Worm (Caenorhabditis elegans) whole organism, early embryonic: ENCODE results near the gene fbxc-42.

Experiments used
- B0310.2 ChIP-seq: sonication (generic microtip); optimal IDR thresholded peaks from 2 replicates; lab custom pipeline; 2016; ENCODE audit warnings: mild to moderate bottlenecking, missing genetic modification characterization, missing compliant biosample characterization
- F13C5.2 ChIP-seq: sonication (generic microtip); optimal IDR thresholded peaks from 2 replicates; lab custom pipeline; 2017; ENCODE audit warnings: mild to moderate bottlenecking, missing genetic modification characterization, inconsistent platforms, missing compliant biosample characterization
- aly-1 ChIP-seq: sonication (generic microtip); optimal IDR thresholded peaks from 2 replicates; lab custom pipeline; 2016; ENCODE audit warnings: missing genetic modification characterization, missing compliant biosample characterization
- ama-1 ChIP-seq: fragments of 150-350 bp; optimal IDR thresholded peaks from 2 replicates; lab custom pipeline; 2014
- ceh-13 ChIP-seq: fragments of 200-800 bp; sonication (Bioruptor generic); optimal IDR thresholded peaks from 2 replicates; lab custom pipeline; 2018; ENCODE audit warnings: mild to moderate bottlenecking, missing genetic modification characterization, missing compliant biosample characterization
- ceh-36 ChIP-seq: sonication (generic microtip); optimal IDR thresholded peaks from 2 replicates; lab custom pipeline; 2016; ENCODE audit warnings: missing genetic modification characterization, inconsistent platforms, missing compliant biosample characterization
- hmg-4 ChIP-seq: fragments of 200-800 bp; sonication (Bioruptor generic); optimal IDR thresholded peaks from 2 replicates; lab custom pipeline; 2018; ENCODE audit warnings: mild to moderate bottlenecking, missing genetic modification characterization, missing compliant biosample characterization
- hnd-1 ChIP-seq: sonication (generic microtip); optimal IDR thresholded peaks from 2 replicates; lab custom pipeline; 2016; ENCODE audit warnings: missing genetic modification characterization, missing compliant biosample characterization
- pes-1 ChIP-seq: fragments of 200-800 bp; sonication (Bioruptor generic); IDR thresholded peaks from 2 replicates; pipeline ENCODE4 v1.3.6; 2022; ENCODE audit warnings: missing genetic modification reagents, missing genetic modification characterization, missing compliant biosample characterization
- scrt-1 ChIP-seq: fragments of 200-800 bp; sonication (Bioruptor generic); IDR thresholded peaks from 2 replicates; pipeline ENCODE4 v1.3.6; 2022; ENCODE audit warnings: missing genetic modification characterization, missing compliant biosample characterization
- sea-1 ChIP-seq: fragments of 200-800 bp; sonication (Bioruptor generic); conservative IDR thresholded peaks from 2 replicates; pipeline ENCODE4 v1.3.6; 2022; ENCODE audit warnings: missing genetic modification characterization, missing compliant biosample characterization
- tbx-37 ChIP-seq: fragments of 200-800 bp; sonication (Bioruptor generic); conservative IDR thresholded peaks from 2 replicates; pipeline ENCODE4 v1.3.6; 2022; ENCODE audit warnings: missing genetic modification reagents, missing genetic modification characterization, missing compliant biosample characterization
- tra-4 ChIP-seq: sonication (generic microtip); optimal IDR thresholded peaks from 2 replicates; lab custom pipeline; 2017; ENCODE audit warnings: missing genetic modification characterization, missing compliant biosample characterization

- TF ChIP-seq ama-1 (lab: Kevin White, UChicago) (no peak), ceh-36 (tag; lab: Kevin White, UChicago) (no peak), pes-1 (no peak), tbx-37 (GFP tag; lab: Robert Waterston, UW) (no peak), F13C5.2 (tag; lab: Kevin White, UChicago) (no peak), ceh-13 (no peak), aly-1 (no peak), scrt-1 (GFP tag; lab: Robert Waterston, UW) (no peak), sea-1 (no peak), hmg-4 (GFP tag; lab: Kevin White, UChicago) (no peak), tra-4 (tag; lab: Kevin White, UChicago) (no peak), hnd-1 (no peak), B0310.2 (tag; lab: Kevin White, UChicago) (no peak)
Measured at ce11 chrII:953052-953451, 38.3 kb upstream of the fbxc-42 start.
